Fruit fly (Drosophila melanogaster) whole organism, prepupa: Measurements from ENCODE around the gene CG8833.

Experiments used
- CG31627 ChIP-seq: fragments of 200-800 bp; sonication (Bioruptor generic); optimal IDR thresholded peaks from 3 replicates; lab custom pipeline; 2016; ENCODE audit warnings: missing biosample characterization, missing genetic modification characterization
- CG4318 ChIP-seq: fragments of 200-800 bp; sonication (Bioruptor generic); optimal IDR thresholded peaks from 3 replicates; lab custom pipeline; 2017; ENCODE audit warnings: missing biosample characterization, mild to moderate bottlenecking, missing genetic modification characterization
- CG8632 ChIP-seq: fragments of 200-800 bp; sonication (Bioruptor generic); optimal IDR thresholded peaks from 3 replicates; lab custom pipeline; 2016; ENCODE audit warnings: missing biosample characterization, missing genetic modification characterization
- Lpt ChIP-seq: fragments of 200-800 bp; sonication (Bioruptor generic); optimal IDR thresholded peaks from 3 replicates; lab custom pipeline; 2016; ENCODE audit warnings: missing biosample characterization, missing genetic modification characterization
- Sox102F ChIP-seq: fragments of 200-800 bp; sonication (Bioruptor generic); optimal IDR thresholded peaks from 2 replicates; lab custom pipeline; 2016; ENCODE audit warnings: missing biosample characterization, mild to moderate bottlenecking, missing genetic modification characterization
- dac ChIP-seq: fragments of 200-800 bp; sonication (Bioruptor generic); optimal IDR thresholded peaks from 2 replicates; lab custom pipeline; 2017; ENCODE audit warnings: missing biosample characterization, mild to moderate bottlenecking, missing genetic modification characterization
- fd59A ChIP-seq: fragments of 200-800 bp; sonication (Bioruptor generic); optimal IDR thresholded peaks from 2 replicates; lab custom pipeline; 2017; ENCODE audit warnings: missing biosample characterization, mild to moderate bottlenecking, missing genetic modification characterization, missing genetic modification reagents

DNA sequence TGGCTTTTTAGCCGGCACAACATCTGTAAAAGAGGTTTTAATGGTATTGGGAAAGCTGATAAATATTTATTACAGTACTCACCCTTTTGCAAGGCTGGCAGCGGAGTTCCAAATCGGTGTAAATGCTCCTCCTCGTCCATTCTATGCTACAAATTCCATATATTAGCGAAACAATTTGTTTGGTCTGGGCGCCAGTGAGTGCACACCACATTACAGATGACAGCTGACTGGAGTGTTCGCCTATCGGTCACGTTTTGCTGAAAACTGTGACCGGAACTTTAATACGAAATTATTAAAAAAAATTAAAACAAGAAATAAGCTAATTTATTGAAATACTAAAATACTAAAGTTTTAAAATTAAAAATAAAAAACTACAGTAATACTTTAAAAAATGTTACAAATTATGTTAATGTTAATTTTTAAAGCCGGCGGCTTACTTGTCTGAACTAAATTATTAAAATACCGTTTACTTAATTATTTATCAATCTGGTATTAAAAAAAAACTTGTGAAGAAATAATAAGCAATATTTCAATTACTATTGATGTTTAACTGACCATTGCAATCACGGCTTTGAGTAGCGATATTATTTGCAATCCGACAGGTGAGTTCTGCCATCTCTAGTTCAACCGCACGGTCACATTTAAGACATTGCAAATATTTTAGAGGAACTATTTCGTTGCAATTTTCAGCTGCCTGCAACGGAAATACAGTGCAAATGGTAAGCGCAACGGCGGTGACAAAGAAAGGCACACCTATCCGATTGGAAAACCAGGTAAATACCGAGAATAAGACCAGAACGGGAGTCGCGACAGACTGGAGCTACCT lies at the start of gene CG8833, which contains the start of gene DCTN1-p150:
- TF ChIP-seq CG4318 (GFP tag; lab: Kevin White, UChicago) (no peak), fd59A (GFP tag; lab: Kevin White, UChicago) (no peak), CG8632 (GFP tag; lab: Kevin White, UChicago) (no peak), Sox102F (no peak), CG31627 (peak; percentile 60), dac (no peak), Lpt (GFP tag; lab: Kevin White, UChicago) (no peak)
